Fruit fly (Drosophila melanogaster): Measurements from ENCODE around the gene CG17786.

DNA sequence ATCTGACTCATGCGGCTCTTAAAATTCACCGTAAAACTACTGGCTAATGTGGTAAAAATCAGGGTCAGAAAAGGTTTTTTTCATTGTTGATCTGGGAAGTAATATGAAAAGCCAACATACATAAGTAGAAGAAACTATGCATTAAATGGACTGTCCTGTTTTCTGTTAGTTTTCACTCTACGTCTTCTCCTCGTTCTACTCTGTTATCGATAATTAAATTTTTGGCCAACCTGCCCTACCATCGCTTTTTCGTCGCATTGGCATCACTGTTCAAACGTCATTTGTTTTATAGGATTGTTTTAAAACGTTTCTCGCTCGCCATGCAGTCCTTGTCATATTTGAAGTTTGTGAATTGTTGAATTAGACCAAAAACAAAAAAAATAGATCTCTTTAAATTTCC, 16.2 kb upstream of the CG17786 start:
- no peak for TF ChIP-seq Myc (optimal IDR thresholded peaks at IDR 0.05)
- TF ChIP-seq h (optimal IDR thresholded peaks at IDR 0.05), result no peak
- no peak for TF ChIP-seq ttk (optimal IDR thresholded peaks at IDR 0.05)

Data from Kc167 (cell line).